Worm (Caenorhabditis elegans) whole organism, midembryonic: Measurements from ENCODE around the gene unc-30.

Source experiments
- cog-1 ChIP-seq: sonication (generic microtip); optimal IDR thresholded peaks from 2 replicates; lab custom pipeline; 2016; ENCODE audit warnings: missing genetic modification characterization, missing compliant biosample characterization
- flt-1 ChIP-seq: fragments of 200-800 bp; sonication (Bioruptor generic); IDR thresholded peaks from 2 replicates; pipeline ENCODE4 v1.3.6; 2022; ENCODE audit warnings: missing genetic modification characterization, missing compliant biosample characterization
- klf-2 ChIP-seq: fragments of 200-800 bp; sonication (Bioruptor generic); conservative IDR thresholded peaks from 2 replicates; pipeline ENCODE4 v1.3.6; 2022; ENCODE audit warnings: missing genetic modification reagents, missing genetic modification characterization, missing compliant biosample characterization
- med-1 ChIP-seq: sonication (generic microtip); optimal IDR thresholded peaks from 2 replicates; lab custom pipeline; 2017; ENCODE audit warnings: missing genetic modification characterization, mild to moderate bottlenecking, missing compliant biosample characterization, antibody characterized with exemption, missing genetic modification reagents; ENCODE audit not compliant: insufficient read depth
- ref-1 ChIP-seq: fragments of 200-800 bp; sonication (Bioruptor generic); conservative IDR thresholded peaks from 2 replicates; pipeline ENCODE4 v1.3.6; 2022; ENCODE audit warnings: missing genetic modification reagents, missing genetic modification characterization, missing compliant biosample characterization
- tab-1 ChIP-seq: fragments of 200-800 bp; sonication (Bioruptor generic); IDR thresholded peaks from 2 replicates; pipeline ENCODE4 v1.3.6; 2022; ENCODE audit warnings: missing genetic modification characterization, missing compliant biosample characterization

ce11 chrIV:13107359-13107758 lies 11.4 kb upstream of the unc-30 start, which contains the start of gene B0564.2:
- TF ChIP-seq klf-2 (GFP tag; lab: Robert Waterston, UW) (no peak), flt-1 (GFP tag; lab: Robert Waterston, UW) (no peak), cog-1 (tag; lab: Kevin White, UChicago) (no peak), tab-1 (no peak), ref-1 (GFP tag; lab: Robert Waterston, UW) (no peak), med-1 (GFP tag; lab: Kevin White, UChicago) (no peak)
